Fruit fly (Drosophila melanogaster) whole organism, embryonic: ENCODE results near the gene ClpX.

ENCODE experiments used
- Ada2b ChIP-seq: fragments of 200-800 bp; sonication (Bioruptor generic); IDR thresholded peaks from 2 replicates; pipeline ENCODE4 v1.3.6; 2022; ENCODE audit warnings: missing biosample characterization, missing genetic modification characterization
- C15 ChIP-seq: fragments of 200-800 bp; sonication (Bioruptor generic); IDR thresholded peaks from 3 replicates; pipeline ENCODE4 v1.3.6; 2022; ENCODE audit warnings: missing biosample characterization, missing genetic modification characterization
- CG10209 ChIP-seq: fragments of 200-800 bp; sonication (Bioruptor generic); optimal IDR thresholded peaks from 3 replicates; lab custom pipeline; 2017; ENCODE audit warnings: missing biosample characterization, mild to moderate bottlenecking, missing genetic modification characterization, missing genetic modification reagents
- CG10979 ChIP-seq: fragments of 200-800 bp; sonication (Bioruptor generic); optimal IDR thresholded peaks from 2 replicates; lab custom pipeline; 2018; ENCODE audit warnings: missing biosample characterization, mild to moderate bottlenecking, missing genetic modification characterization, moderate library complexity
- CG11085 ChIP-seq: fragments of 200-800 bp; sonication (Bioruptor generic); IDR thresholded peaks from 2 replicates; pipeline ENCODE4 v1.3.6; 2022; ENCODE audit warnings: missing biosample characterization, missing genetic modification characterization
- CG12071 ChIP-seq: fragments of 200-800 bp; sonication (Bioruptor generic); optimal IDR thresholded peaks from 3 replicates; lab custom pipeline; 2018; ENCODE audit warnings: missing biosample characterization, mild to moderate bottlenecking, missing genetic modification characterization
- CG12104 ChIP-seq: fragments of 200-800 bp; sonication (Bioruptor generic); optimal IDR thresholded peaks from 3 replicates; lab custom pipeline; 2016; ENCODE audit warnings: missing biosample characterization, missing genetic modification characterization
- CG13123 ChIP-seq: fragments of 200-800 bp; sonication (Bioruptor generic); optimal IDR thresholded peaks from 2 replicates; lab custom pipeline; 2016; ENCODE audit warnings: missing biosample characterization, missing genetic modification characterization
- CG13296 ChIP-seq: fragments of 200-800 bp; sonication (Bioruptor generic); optimal IDR thresholded peaks from 3 replicates; lab custom pipeline; 2018; ENCODE audit warnings: missing biosample characterization, mild to moderate bottlenecking, missing genetic modification characterization
- CG14965 ChIP-seq: fragments of 200-800 bp; sonication (Bioruptor generic); optimal IDR thresholded peaks from 2 replicates; lab custom pipeline; 2016; ENCODE audit warnings: missing biosample characterization, missing genetic modification characterization, borderline replicate concordance
- CG17912 ChIP-seq: fragments of 200-800 bp; sonication (Bioruptor generic); optimal IDR thresholded peaks from 2 replicates; lab custom pipeline; 2018; ENCODE audit warnings: missing biosample characterization, mild to moderate bottlenecking, missing genetic modification characterization
- CG18262 ChIP-seq: fragments of 200-800 bp; optimal IDR thresholded peaks from 3 replicates; lab custom pipeline; 2019; ENCODE audit warnings: missing biosample characterization, mild to moderate bottlenecking, missing genetic modification characterization, moderate library complexity
- CG18619 ChIP-seq: fragments of 200-800 bp; sonication (Bioruptor generic); optimal IDR thresholded peaks from 3 replicates; lab custom pipeline; 2017; ENCODE audit warnings: missing biosample characterization, mild to moderate bottlenecking, missing genetic modification characterization
- CG3281 ChIP-seq: fragments of 200-800 bp; sonication (Bioruptor generic); optimal IDR thresholded peaks from 3 replicates; lab custom pipeline; 2017; ENCODE audit warnings: missing biosample characterization, mild to moderate bottlenecking, missing genetic modification characterization
- CG42726 ChIP-seq: fragments of 200-800 bp; sonication (Bioruptor generic); IDR thresholded peaks from 2 replicates; pipeline ENCODE4 v1.3.6; 2022; ENCODE audit warnings: missing biosample characterization, missing genetic modification characterization; ENCODE audit not compliant: partially characterized antibody
- CG4404 ChIP-seq: fragments of 200-800 bp; sonication (Bioruptor generic); IDR thresholded peaks from 2 replicates; pipeline ENCODE4 v1.3.6; 2022; ENCODE audit warnings: missing biosample characterization, missing genetic modification characterization
- CG6175 ChIP-seq: fragments of 200-800 bp; sonication (Bioruptor generic); IDR thresholded peaks from 3 replicates; pipeline ENCODE4 v1.3.6; 2022; ENCODE audit warnings: missing biosample characterization, missing genetic modification characterization
- CG6683 ChIP-seq: fragments of 200-800 bp; sonication (Bioruptor generic); optimal IDR thresholded peaks from 2 replicates; lab custom pipeline; 2017; ENCODE audit warnings: missing biosample characterization, mild to moderate bottlenecking, missing genetic modification characterization, missing genetic modification reagents
- CG6791 ChIP-seq: fragments of 200-800 bp; sonication (Bioruptor generic); IDR thresholded peaks from 3 replicates; pipeline ENCODE4 v1.3.6; 2022; ENCODE audit warnings: missing biosample characterization, missing genetic modification characterization; ENCODE audit not compliant: partially characterized antibody
- CG9215 ChIP-seq: fragments of 200-800 bp; sonication (Bioruptor generic); IDR thresholded peaks from 2 replicates; pipeline ENCODE4 v1.3.6; 2022; ENCODE audit warnings: missing biosample characterization, missing genetic modification characterization
- CG9932 ChIP-seq: fragments of 200-800 bp; sonication (Bioruptor generic); IDR thresholded peaks from 2 replicates; pipeline ENCODE4 v1.3.6; 2022; ENCODE audit warnings: missing biosample characterization, missing genetic modification characterization
- GATAe ChIP-seq: fragments of 200-800 bp; sonication (Bioruptor generic); conservative IDR thresholded peaks from 2 replicates; pipeline ENCODE4 v1.3.6; 2022; ENCODE audit warnings: missing biosample characterization, missing genetic modification characterization
- MESR4 ChIP-seq: fragments of 200-800 bp; sonication (Bioruptor generic); optimal IDR thresholded peaks from 2 replicates; lab custom pipeline; 2018; ENCODE audit warnings: missing biosample characterization, mild to moderate bottlenecking, missing genetic modification characterization, moderate library complexity
- MTF-1 ChIP-seq: fragments of 200-800 bp; sonication (Bioruptor generic); optimal IDR thresholded peaks from 2 replicates; lab custom pipeline; 2018; ENCODE audit warnings: missing biosample characterization, mild to moderate bottlenecking, missing genetic modification characterization, borderline replicate concordance
- Mes4 ChIP-seq: fragments of 200-800 bp; sonication (Bioruptor generic); optimal IDR thresholded peaks from 2 replicates; lab custom pipeline; 2016; ENCODE audit warnings: missing biosample characterization, missing genetic modification characterization
- Neu2 ChIP-seq: fragments of 200-800 bp; sonication (Bioruptor generic); optimal IDR thresholded peaks from 3 replicates; lab custom pipeline; 2016; ENCODE audit warnings: missing biosample characterization, missing genetic modification characterization, borderline replicate concordance
- PHDP ChIP-seq: fragments of 200-800 bp; sonication (Bioruptor generic); optimal IDR thresholded peaks from 3 replicates; lab custom pipeline; 2018; ENCODE audit warnings: missing biosample characterization, mild to moderate bottlenecking, missing genetic modification characterization, moderate library complexity
- Scr ChIP-seq: fragments of 200-800 bp; sonication (Bioruptor generic); IDR thresholded peaks from 2 replicates; pipeline ENCODE4 v1.3.6; 2022; ENCODE audit warnings: missing biosample characterization, missing genetic modification characterization; ENCODE audit not compliant: partially characterized antibody
- Sox100B ChIP-seq: fragments of 200-800 bp; sonication (Bioruptor generic); optimal IDR thresholded peaks from 3 replicates; lab custom pipeline; 2018; ENCODE audit warnings: missing biosample characterization, mild to moderate bottlenecking, missing genetic modification characterization
- Tbp ChIP-seq: fragments of >200 bp; optimal IDR thresholded peaks from 2 replicates; lab custom pipeline; 2018; ENCODE audit warnings: missing biosample characterization, missing genetic modification characterization
- amos ChIP-seq: fragments of 200-800 bp; sonication (Bioruptor generic); IDR thresholded peaks from 2 replicates; pipeline ENCODE4 v1.3.6; 2022; ENCODE audit warnings: missing biosample characterization, missing genetic modification characterization; ENCODE audit not compliant: partially characterized antibody
- bowl ChIP-seq: fragments of 200-800 bp; sonication (Bioruptor generic); IDR thresholded peaks from 2 replicates; pipeline ENCODE4 v1.3.6; 2022; ENCODE audit warnings: missing biosample characterization, missing genetic modification characterization
- cas ChIP-seq: fragments of 200-800 bp; sonication (Bioruptor generic); IDR thresholded peaks from 2 replicates; pipeline ENCODE4 v1.3.6; 2022; ENCODE audit warnings: missing biosample characterization, missing genetic modification characterization
- croc ChIP-seq: fragments of 200-800 bp; sonication (Bioruptor generic); conservative IDR thresholded peaks from 3 replicates; pipeline ENCODE4 v1.3.6; 2022; ENCODE audit warnings: missing biosample characterization, missing genetic modification characterization
- crp ChIP-seq, 2 experiments: fragments of 200-800 bp; sonication (Bioruptor generic); optimal IDR thresholded peaks; 2 replicates in 1 of 2; 3 replicates in 1 of 2; lab custom pipeline; 2017; ENCODE audit warnings: missing biosample characterization in 2 of 2, missing genetic modification characterization in 2 of 2, mild to moderate bottlenecking in 1 of 2, moderate library complexity in 1 of 2
- dimm ChIP-seq: fragments of 200-800 bp; sonication (Bioruptor generic); IDR thresholded peaks from 2 replicates; pipeline ENCODE4 v1.3.6; 2022; ENCODE audit warnings: missing biosample characterization, missing genetic modification characterization
- disco-r ChIP-seq: fragments of 200-800 bp; sonication (Bioruptor generic); optimal IDR thresholded peaks from 2 replicates; lab custom pipeline; 2016; ENCODE audit warnings: missing biosample characterization, missing genetic modification characterization
- dm ChIP-seq: fragments of 200-800 bp; sonication (Bioruptor generic); optimal IDR thresholded peaks from 3 replicates; lab custom pipeline; 2016; ENCODE audit warnings: missing biosample characterization, missing genetic modification characterization
- dmrt99B ChIP-seq: fragments of 200-800 bp; sonication (Bioruptor generic); optimal IDR thresholded peaks from 2 replicates; lab custom pipeline; 2018; ENCODE audit warnings: missing biosample characterization, mild to moderate bottlenecking, missing genetic modification characterization, moderate library complexity
- gsb-n ChIP-seq: fragments of 200-800 bp; sonication (Bioruptor generic); optimal IDR thresholded peaks from 3 replicates; lab custom pipeline; 2018; ENCODE audit warnings: missing biosample characterization, mild to moderate bottlenecking, missing genetic modification characterization
- mam ChIP-seq: fragments of 200-800 bp; sonication (Bioruptor generic); optimal IDR thresholded peaks from 3 replicates; lab custom pipeline; 2016; ENCODE audit warnings: missing biosample characterization, missing genetic modification characterization
- nerfin-2 ChIP-seq: fragments of 200-800 bp; sonication (Bioruptor generic); IDR thresholded peaks from 2 replicates; pipeline ENCODE4 v1.3.6; 2022; ENCODE audit warnings: missing biosample characterization, missing genetic modification characterization; ENCODE audit not compliant: partially characterized antibody
- phol ChIP-seq: fragments of 200-800 bp; sonication (Bioruptor generic); optimal IDR thresholded peaks from 3 replicates; lab custom pipeline; 2018; ENCODE audit warnings: missing biosample characterization, mild to moderate bottlenecking, missing genetic modification characterization, moderate library complexity
- tio ChIP-seq: fragments of 200-800 bp; sonication (Bioruptor generic); optimal IDR thresholded peaks from 2 replicates; lab custom pipeline; 2017; ENCODE audit warnings: missing biosample characterization, missing genetic modification characterization, inconsistent platforms
- tll ChIP-seq, 2 experiments: fragments of 200-800 bp in 1 of 2; fragments of >200 bp in 1 of 2; sonication (Bioruptor generic) in 1 of 2; optimal IDR thresholded peaks; 2 replicates each; lab custom pipeline; 2017 to 2019; ENCODE audit warnings: missing biosample characterization in 2 of 2, missing genetic modification characterization in 2 of 2, mild to moderate bottlenecking in 1 of 2, moderate library complexity in 1 of 2
- trh ChIP-seq: fragments of 200-800 bp; sonication (Bioruptor generic); optimal IDR thresholded peaks from 2 replicates; lab custom pipeline; 2016; ENCODE audit warnings: missing biosample characterization, missing genetic modification characterization
- yki ChIP-seq: fragments of >200 bp; optimal IDR thresholded peaks from 3 replicates; lab custom pipeline; 2018
- zen2 ChIP-seq: fragments of 200-800 bp; sonication (Bioruptor generic); IDR thresholded peaks from 3 replicates; pipeline ENCODE4 v1.3.6; 2022; ENCODE audit warnings: missing biosample characterization, missing genetic modification characterization; ENCODE audit not compliant: partially characterized antibody

The ClpX gene

DNA sequence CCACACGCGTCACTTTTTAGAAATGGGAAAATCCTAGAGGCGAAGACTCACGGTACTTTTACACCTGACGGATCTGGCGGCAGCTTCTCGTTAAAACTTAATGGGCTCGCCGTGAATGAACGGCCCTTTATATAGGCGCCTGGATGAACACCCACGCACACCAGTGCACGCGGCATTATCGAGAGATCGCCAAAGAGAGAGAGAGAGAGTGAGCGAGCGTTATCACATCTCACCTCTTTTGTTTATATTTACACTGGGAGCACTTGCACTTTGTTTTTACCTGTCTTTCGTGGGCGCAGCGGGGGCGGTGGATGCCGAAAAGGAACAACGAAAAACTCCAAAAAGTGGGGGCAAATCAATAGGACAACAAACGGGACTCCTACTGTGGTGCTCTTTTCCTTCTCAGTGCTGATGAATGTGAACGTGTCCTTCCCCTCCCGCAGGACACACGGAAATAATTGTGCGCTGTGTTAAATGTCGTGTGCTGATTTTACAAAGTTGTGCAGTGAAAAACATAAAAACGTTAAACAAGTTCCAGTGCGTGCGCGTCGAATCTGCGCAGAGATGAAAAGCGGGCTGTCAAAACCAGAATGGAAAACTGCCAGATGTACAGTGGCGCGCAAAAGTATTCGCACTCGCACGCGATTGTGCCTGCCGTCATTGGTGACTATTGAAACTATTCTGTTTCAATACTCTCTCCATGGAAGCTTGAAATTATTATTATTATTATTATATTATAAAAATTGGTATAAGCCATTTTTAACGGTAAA, 28.2 kb downstream of the ClpX start, which contains the start of gene Mrp5 (continued):
- TF ChIP-seq CG6683 (no peak), CG6175 (GFP tag; lab: Robert Waterston, UW) (no peak), PHDP (peak; percentile 31), CG13123 (no peak), dmrt99B (peak; percentile 45), Neu2 (GFP tag; lab: Kevin White, UChicago) (no peak), CG18619 (no peak), CG3281 (peak; percentile 26), Ada2b (GFP tag; lab: Robert Waterston, UW) (peak; percentile 60), tll (GFP tag; optimal IDR thresholded peaks at IDR 0.05; lab: Kevin White, UChicago) (no peak), zen2 (GFP tag; lab: Robert Waterston, UW) (no peak), CG4404 (GFP tag; lab: Robert Waterston, UW) (no peak), Sox100B (GFP tag; lab: Kevin White, UChicago) (peak; percentile 41), dm (GFP tag; lab: Kevin White, UChicago) (no peak), mam (GFP tag; lab: Kevin White, UChicago) (peak; percentile 15), disco-r (GFP tag; lab: Kevin White, UChicago) (no peak), CG13296 (peak; percentile 24), GATAe (GFP tag; lab: Robert Waterston, UW) (no peak), bowl (no peak), CG12071 (GFP tag; lab: Kevin White, UChicago) (no peak), CG9932 (GFP tag; lab: Robert Waterston, UW) (no peak; the same call in 1 of the 2 replicates), trh (GFP tag; lab: Kevin White, UChicago) (no peak), cas (GFP tag; lab: Robert Waterston, UW) (no peak), CG11085 (GFP tag; lab: Robert Waterston, UW) (no peak), CG10979 (tag; lab: Kevin White, UChicago) (peak; percentile 20), CG6791 (GFP tag; lab: Robert Waterston, UW) (no peak), CG12104 (GFP tag; lab: Kevin White, UChicago) (no peak), CG10209 (GFP tag; lab: Kevin White, UChicago) (peak; percentile 4), CG9215 (GFP tag; lab: Robert Waterston, UW) (no peak), nerfin-2 (no peak), phol (tag; lab: Kevin White, UChicago) (peak; percentile 36), yki (lab: Kevin White, UChicago) (no peak), CG18262 (tag; lab: Kevin White, UChicago) (peak; percentile 31), MESR4 (GFP tag; lab: Kevin White, UChicago) (peak; percentile 39), CG14965 (GFP tag; lab: Kevin White, UChicago) (no peak), croc (GFP tag; lab: Robert Waterston, UW) (no peak), MTF-1 (GFP tag; lab: Kevin White, UChicago) (peak; percentile 38), crp (GFP tag; optimal IDR thresholded peaks at IDR 0.05; lab: Kevin White, UChicago) (no peak), Scr (GFP tag; lab: Robert Waterston, UW) (no peak), Mes4 (GFP tag; lab: Kevin White, UChicago) (no peak), tio (GFP tag; lab: Kevin White, UChicago) (peak; percentile 20), CG42726 (GFP tag; lab: Robert Waterston, UW) (0 out of 2 replicates have a peak, but pooled peaks have one; percentile 7), dimm (GFP tag; lab: Robert Waterston, UW) (no peak), Tbp (no peak), CG17912 (GFP tag; lab: Kevin White, UChicago) (no peak), gsb-n (tag; lab: Kevin White, UChicago) (no peak), C15 (GFP tag; lab: Robert Waterston, UW) (0 out of 3 replicates have a peak, but pooled peaks have one; percentile 47), amos (no peak; the same call in 1 of the 2 replicates)
